Fruit fly (Drosophila melanogaster) whole organism, adult: Measurements from ENCODE around the gene CG13116.

ENCODE experiments used
- CG11617 ChIP-seq: fragments of 200-800 bp; sonication (Bioruptor generic); optimal IDR thresholded peaks from 2 replicates; lab custom pipeline; 2017; ENCODE audit warnings: mild to moderate bottlenecking, missing biosample characterization, missing genetic modification reagents, missing genetic modification characterization
- CG12768 ChIP-seq: fragments of 200-800 bp; sonication (Bioruptor generic); optimal IDR thresholded peaks from 2 replicates; lab custom pipeline; 2017; ENCODE audit warnings: missing biosample characterization, missing genetic modification characterization, mild to moderate bottlenecking, moderate library complexity, missing genetic modification reagents
- CG14711 ChIP-seq: fragments of 200-800 bp; sonication (Bioruptor generic); optimal IDR thresholded peaks from 2 replicates; lab custom pipeline; 2018; ENCODE audit warnings: missing biosample characterization, mild to moderate bottlenecking, missing genetic modification characterization, moderate library complexity
- CG1620 ChIP-seq: fragments of 200-800 bp; sonication (Bioruptor generic); optimal IDR thresholded peaks from 2 replicates; lab custom pipeline; 2016; ENCODE audit warnings: missing biosample characterization, missing genetic modification characterization
- CG33017 ChIP-seq: fragments of 200-800 bp; sonication (Bioruptor generic); optimal IDR thresholded peaks from 2 replicates; lab custom pipeline; 2018; ENCODE audit warnings: missing biosample characterization, mild to moderate bottlenecking, missing genetic modification characterization, moderate library complexity
- CG5204 ChIP-seq: fragments of 200-800 bp; sonication (Bioruptor generic); optimal IDR thresholded peaks from 2 replicates; lab custom pipeline; 2016; ENCODE audit warnings: missing biosample characterization, missing genetic modification characterization
- CG7045 ChIP-seq: fragments of 200-800 bp; sonication (Bioruptor generic); optimal IDR thresholded peaks from 2 replicates; lab custom pipeline; 2017; ENCODE audit warnings: missing biosample characterization, mild to moderate bottlenecking, missing genetic modification characterization
- Clk ChIP-seq: fragments of 200-800 bp; sonication (Bioruptor generic); optimal IDR thresholded peaks from 2 replicates; lab custom pipeline; 2017; ENCODE audit warnings: missing biosample characterization, missing genetic modification characterization
- Mnt ChIP-seq: fragments of 200-800 bp; sonication (Bioruptor generic); optimal IDR thresholded peaks from 2 replicates; lab custom pipeline; 2016; ENCODE audit warnings: missing biosample characterization, mild to moderate bottlenecking, missing genetic modification characterization
- bab1 ChIP-seq: fragments of 200-800 bp; sonication (Bioruptor generic); optimal IDR thresholded peaks from 3 replicates; lab custom pipeline; 2019; ENCODE audit warnings: missing biosample characterization, mild to moderate bottlenecking, missing genetic modification characterization, moderate library complexity
- kay ChIP-seq: fragments of 200-800 bp; sonication (Bioruptor generic); peaks from one replicate; lab custom pipeline; 2016; ENCODE audit warnings: missing biosample characterization, missing genetic modification characterization, borderline replicate concordance
- toe ChIP-seq: fragments of 200-800 bp; sonication (Bioruptor generic); optimal IDR thresholded peaks from 2 replicates; lab custom pipeline; 2016; ENCODE audit warnings: missing biosample characterization, missing genetic modification characterization

dm6 chr2L:9685184-9685583 is 44.6 kb upstream of the CG13116 start:
- TF ChIP-seq kay (GFP tag; lab: Kevin White, UChicago) (no peak), Clk (no peak), toe (GFP tag; lab: Kevin White, UChicago) (no peak), CG12768 (GFP tag; lab: Kevin White, UChicago) (no peak), CG11617 (GFP tag; lab: Kevin White, UChicago) (no peak), Mnt (GFP tag; lab: Kevin White, UChicago) (no peak), CG7045 (no peak), CG5204 (GFP tag; lab: Kevin White, UChicago) (no peak), CG33017 (tag; lab: Kevin White, UChicago) (no peak), CG1620 (no peak), bab1 (no peak), CG14711 (no peak)
